Fruit fly (Drosophila melanogaster): ENCODE measurements around the gene eRF1.

dm6 chr3L:20309354-20309753 is 38.8 kb upstream of the eRF1 start, which contains the start of gene polo:
- no peak for TF ChIP-seq CG4496 (GFP tag; IDR thresholded peaks at IDR 0.05)
- TF ChIP-seq CG14655 (GFP tag; optimal IDR thresholded peaks at IDR 0.05), result no peak
- no peak for TF ChIP-seq CG17806 (tag; optimal IDR thresholded peaks at IDR 0.05)
- TF ChIP-seq CG8301 (tag; optimal IDR thresholded peaks at IDR 0.05), result no peak
